Fruit fly (Drosophila melanogaster) whole organism, embryonic: Measurements from ENCODE around the gene dgt2.

Experiments
- Bdp1 ChIP-seq: fragments of 200-800 bp; sonication (Bioruptor generic); optimal IDR thresholded peaks from 3 replicates; lab custom pipeline; 2016; ENCODE audit warnings: missing biosample characterization, missing genetic modification characterization
- CG11085 ChIP-seq: fragments of 200-800 bp; sonication (Bioruptor generic); IDR thresholded peaks from 2 replicates; pipeline ENCODE4 v1.3.6; 2022; ENCODE audit warnings: missing biosample characterization, missing genetic modification characterization
- CG11398 ChIP-seq: fragments of 200-800 bp; sonication (Bioruptor generic); optimal IDR thresholded peaks from 2 replicates; lab custom pipeline; 2016; ENCODE audit warnings: missing biosample characterization, missing genetic modification characterization
- CG11723 ChIP-seq: fragments of 200-800 bp; sonication (Bioruptor generic); optimal IDR thresholded peaks from 2 replicates; lab custom pipeline; 2017; ENCODE audit warnings: missing biosample characterization, mild to moderate bottlenecking, missing genetic modification characterization
- CG12236 ChIP-seq: fragments of 200-800 bp; sonication (Bioruptor generic); optimal IDR thresholded peaks from 2 replicates; lab custom pipeline; 2016; ENCODE audit warnings: missing biosample characterization, missing genetic modification characterization
- CG14965 ChIP-seq: fragments of 200-800 bp; sonication (Bioruptor generic); optimal IDR thresholded peaks from 2 replicates; lab custom pipeline; 2016; ENCODE audit warnings: missing biosample characterization, missing genetic modification characterization, borderline replicate concordance
- CG15601 ChIP-seq: fragments of 200-800 bp; sonication (Bioruptor generic); optimal IDR thresholded peaks from 3 replicates; lab custom pipeline; 2019; ENCODE audit warnings: missing biosample characterization, mild to moderate bottlenecking, missing genetic modification characterization, moderate library complexity
- CG16779 ChIP-seq: fragments of 200-800 bp; sonication (Bioruptor generic); IDR thresholded peaks from 2 replicates; pipeline ENCODE4 v1.3.6; 2022; ENCODE audit warnings: missing biosample characterization, missing genetic modification characterization
- CG16813 ChIP-seq: fragments of 200-800 bp; sonication (Bioruptor generic); IDR thresholded peaks from 3 replicates; pipeline ENCODE4 v1.3.6; 2022; ENCODE audit warnings: missing biosample characterization, missing genetic modification characterization; ENCODE audit not compliant: partially characterized antibody
- CG16863 ChIP-seq: fragments of 200-800 bp; sonication (Bioruptor generic); optimal IDR thresholded peaks from 3 replicates; lab custom pipeline; 2016; ENCODE audit warnings: missing biosample characterization, missing genetic modification characterization
- CG17612 ChIP-seq: fragments of 200-800 bp; sonication (Bioruptor generic); IDR thresholded peaks from 2 replicates; pipeline ENCODE4 v1.3.6; 2022; ENCODE audit warnings: missing biosample characterization, missing genetic modification characterization
- CG2875 ChIP-seq: fragments of 200-800 bp; sonication (Bioruptor generic); optimal IDR thresholded peaks from 2 replicates; lab custom pipeline; 2017; ENCODE audit warnings: missing biosample characterization, mild to moderate bottlenecking, missing genetic modification characterization, missing genetic modification reagents
- CG3281 ChIP-seq: fragments of 200-800 bp; sonication (Bioruptor generic); optimal IDR thresholded peaks from 3 replicates; lab custom pipeline; 2017; ENCODE audit warnings: missing biosample characterization, mild to moderate bottlenecking, missing genetic modification characterization
- CG33213 ChIP-seq: fragments of 200-800 bp; sonication (Bioruptor generic); optimal IDR thresholded peaks from 3 replicates; lab custom pipeline; 2016; ENCODE audit warnings: missing biosample characterization, missing genetic modification characterization
- CG3407 ChIP-seq: fragments of 200-800 bp; sonication (Bioruptor generic); optimal IDR thresholded peaks from 2 replicates; lab custom pipeline; 2018; ENCODE audit warnings: missing biosample characterization, mild to moderate bottlenecking, missing genetic modification characterization
- CG34376 ChIP-seq: fragments of 200-800 bp; sonication (Bioruptor generic); optimal IDR thresholded peaks from 2 replicates; lab custom pipeline; 2018; ENCODE audit warnings: missing biosample characterization, mild to moderate bottlenecking, missing genetic modification characterization
- CG4282 ChIP-seq: fragments of 200-800 bp; sonication (Bioruptor generic); optimal IDR thresholded peaks from 2 replicates; lab custom pipeline; 2016; ENCODE audit warnings: missing biosample characterization, missing genetic modification characterization
- CG5180 ChIP-seq: fragments of 200-800 bp; sonication (Bioruptor generic); optimal IDR thresholded peaks from 3 replicates; lab custom pipeline; 2017; ENCODE audit warnings: missing biosample characterization, missing genetic modification characterization, mild to moderate bottlenecking, moderate library complexity, missing genetic modification reagents
- CG6654 ChIP-seq: fragments of 200-800 bp; sonication (Bioruptor generic); optimal IDR thresholded peaks from 2 replicates; lab custom pipeline; 2017; ENCODE audit warnings: missing biosample characterization, mild to moderate bottlenecking, missing genetic modification characterization
- CG8359 ChIP-seq: fragments of 200-800 bp; sonication (Bioruptor generic); optimal IDR thresholded peaks from 2 replicates; lab custom pipeline; 2017; ENCODE audit warnings: missing biosample characterization, mild to moderate bottlenecking, missing genetic modification characterization, borderline replicate concordance
- CG9437 ChIP-seq: fragments of 200-800 bp; sonication (Bioruptor generic); optimal IDR thresholded peaks from 2 replicates; lab custom pipeline; 2018; ENCODE audit warnings: missing biosample characterization, mild to moderate bottlenecking, missing genetic modification characterization
- Camta ChIP-seq: fragments of 200-800 bp; sonication (Bioruptor generic); optimal IDR thresholded peaks from 2 replicates; lab custom pipeline; 2016; ENCODE audit warnings: missing biosample characterization, missing genetic modification characterization
- Fer3 ChIP-seq: fragments of 200-800 bp; sonication (Bioruptor generic); optimal IDR thresholded peaks from 2 replicates; lab custom pipeline; 2018; ENCODE audit warnings: missing biosample characterization, mild to moderate bottlenecking, missing genetic modification characterization, moderate library complexity
- H2.0 ChIP-seq: fragments of 200-800 bp; sonication (Bioruptor generic); IDR thresholded peaks from 2 replicates; pipeline ENCODE4 v1.3.6; 2022; ENCODE audit warnings: missing biosample characterization, missing genetic modification characterization
- HHEX ChIP-seq: fragments of 200-800 bp; sonication (Bioruptor generic); optimal IDR thresholded peaks from 3 replicates; lab custom pipeline; 2017; ENCODE audit warnings: missing biosample characterization, mild to moderate bottlenecking, missing genetic modification characterization, missing genetic modification reagents
- Hey ChIP-seq: fragments of 200-800 bp; sonication (Bioruptor generic); optimal IDR thresholded peaks from 3 replicates; lab custom pipeline; 2018; ENCODE audit warnings: missing biosample characterization, mild to moderate bottlenecking, missing genetic modification characterization
- Med ChIP-seq: fragments of 200-800 bp; sonication (Bioruptor generic); peaks from one replicate; lab custom pipeline; 2016; ENCODE audit warnings: missing biosample characterization, missing genetic modification characterization, mild to moderate bottlenecking, inconsistent platforms, moderate library complexity
- NC2β ChIP-seq: fragments of 200-800 bp; sonication (Bioruptor generic); optimal IDR thresholded peaks from 2 replicates; lab custom pipeline; 2016; ENCODE audit warnings: missing biosample characterization, missing genetic modification characterization
- Neu2 ChIP-seq: fragments of 200-800 bp; sonication (Bioruptor generic); optimal IDR thresholded peaks from 3 replicates; lab custom pipeline; 2016; ENCODE audit warnings: missing biosample characterization, missing genetic modification characterization, borderline replicate concordance
- Pdp1 ChIP-seq, 2 experiments: fragments of 200-800 bp; sonication (Bioruptor generic); optimal IDR thresholded peaks; 3 replicates each; lab custom pipeline; 2016; ENCODE audit warnings: missing biosample characterization in 2 of 2, missing genetic modification characterization in 2 of 2, mild to moderate bottlenecking in 1 of 2, moderate library complexity in 1 of 2
- Side ChIP-seq: fragments of 200-800 bp; sonication (Bioruptor generic); optimal IDR thresholded peaks from 2 replicates; lab custom pipeline; 2016; ENCODE audit warnings: missing biosample characterization, missing genetic modification characterization
- Trl ChIP-seq, 3 experiments: fragments of >200 bp in 2 of 3; fragments of 200-800 bp in 1 of 3; sonication (Bioruptor generic) in 1 of 3; optimal IDR thresholded peaks; 2 replicates in 1 of 3; 3 replicates in 2 of 3; lab custom pipeline; 2016 to 2017; ENCODE audit warnings: missing biosample characterization in 1 of 3, missing genetic modification characterization in 1 of 3
- Vsx1 ChIP-seq: fragments of 200-800 bp; sonication (Bioruptor generic); optimal IDR thresholded peaks from 2 replicates; lab custom pipeline; 2017; ENCODE audit warnings: missing biosample characterization, mild to moderate bottlenecking, missing genetic modification characterization, missing genetic modification reagents
- al ChIP-seq: fragments of 200-800 bp; sonication (Bioruptor generic); IDR thresholded peaks from 2 replicates; pipeline ENCODE4 v1.3.6; 2022; ENCODE audit warnings: missing biosample characterization, missing genetic modification characterization
- ara ChIP-seq: fragments of 200-800 bp; sonication (Bioruptor generic); IDR thresholded peaks from 2 replicates; pipeline ENCODE4 v1.3.6; 2022; ENCODE audit warnings: missing biosample characterization, missing genetic modification characterization
- bowl ChIP-seq: fragments of 200-800 bp; sonication (Bioruptor generic); IDR thresholded peaks from 2 replicates; pipeline ENCODE4 v1.3.6; 2022; ENCODE audit warnings: missing biosample characterization, missing genetic modification characterization
- chinmo ChIP-seq: fragments of 200-800 bp; sonication (Bioruptor generic); IDR thresholded peaks from 4 replicates; pipeline ENCODE4 v1.3.6; 2022; ENCODE audit warnings: missing biosample characterization, missing genetic modification characterization; ENCODE audit not compliant: partially characterized antibody
- disco-r ChIP-seq: fragments of 200-800 bp; sonication (Bioruptor generic); optimal IDR thresholded peaks from 2 replicates; lab custom pipeline; 2016; ENCODE audit warnings: missing biosample characterization, missing genetic modification characterization
- exex ChIP-seq: fragments of 200-800 bp; sonication (Bioruptor generic); optimal IDR thresholded peaks from 4 replicates; lab custom pipeline; 2018; ENCODE audit warnings: missing biosample characterization, mild to moderate bottlenecking, missing genetic modification characterization, moderate library complexity
- grau ChIP-seq: fragments of 200-800 bp; optimal IDR thresholded peaks from 3 replicates; lab custom pipeline; 2019; ENCODE audit warnings: missing biosample characterization, mild to moderate bottlenecking, missing genetic modification characterization, moderate library complexity
- grn ChIP-seq: fragments of 200-800 bp; sonication (Bioruptor generic); optimal IDR thresholded peaks from 3 replicates; lab custom pipeline; 2017; ENCODE audit warnings: missing biosample characterization, missing genetic modification characterization
- jing ChIP-seq: fragments of 200-800 bp; sonication (Bioruptor generic); optimal IDR thresholded peaks from 2 replicates; lab custom pipeline; 2018; ENCODE audit warnings: missing biosample characterization, mild to moderate bottlenecking, missing genetic modification characterization
- nerfin-2 ChIP-seq: fragments of 200-800 bp; sonication (Bioruptor generic); IDR thresholded peaks from 2 replicates; pipeline ENCODE4 v1.3.6; 2022; ENCODE audit warnings: missing biosample characterization, missing genetic modification characterization; ENCODE audit not compliant: partially characterized antibody
- oc ChIP-seq: fragments of 200-800 bp; sonication (Bioruptor generic); optimal IDR thresholded peaks from 2 replicates; lab custom pipeline; 2018; ENCODE audit warnings: missing biosample characterization, mild to moderate bottlenecking, missing genetic modification characterization, moderate library complexity
- pros ChIP-seq: fragments of 200-800 bp; sonication (Bioruptor generic); optimal IDR thresholded peaks from 3 replicates; lab custom pipeline; 2019; ENCODE audit warnings: missing biosample characterization, mild to moderate bottlenecking, missing genetic modification characterization, moderate library complexity
- run ChIP-seq: fragments of 200-800 bp; sonication (Bioruptor generic); optimal IDR thresholded peaks from 3 replicates; lab custom pipeline; 2018; ENCODE audit warnings: missing biosample characterization, mild to moderate bottlenecking, missing genetic modification characterization
- sd ChIP-seq: fragments of 200-800 bp; sonication (Bioruptor generic); optimal IDR thresholded peaks from 3 replicates; lab custom pipeline; 2018; ENCODE audit warnings: missing biosample characterization, mild to moderate bottlenecking, missing genetic modification characterization, moderate library complexity
- sens ChIP-seq: fragments of 200-800 bp; sonication (Bioruptor generic); peaks from one replicate; lab custom pipeline; 2016; ENCODE audit warnings: missing biosample characterization, missing genetic modification characterization
- seq ChIP-seq: fragments of 200-800 bp; sonication (Bioruptor generic); IDR thresholded peaks from 2 replicates; pipeline ENCODE4 v1.3.6; 2022; ENCODE audit warnings: missing biosample characterization, missing genetic modification characterization
- sug ChIP-seq: fragments of 200-800 bp; optimal IDR thresholded peaks from 2 replicates; lab custom pipeline; 2019; ENCODE audit warnings: missing biosample characterization, mild to moderate bottlenecking, missing genetic modification characterization, moderate library complexity

Gene dgt2

dm6 chr2L:12029594-12030197 lies 40.0 kb downstream of the dgt2 start:
- TF ChIP-seq CG9437 (GFP tag; lab: Kevin White, UChicago) (no peak), CG2875 (GFP tag; lab: Kevin White, UChicago) (no peak), H2.0 (GFP tag; lab: Robert Waterston, UW) (no peak), Side (GFP tag; lab: Kevin White, UChicago) (no peak), CG11085 (GFP tag; lab: Robert Waterston, UW) (no peak), CG6654 (no peak), run (tag; lab: Kevin White, UChicago) (no peak), CG17612 (GFP tag; lab: Robert Waterston, UW) (no peak), exex (tag; lab: Kevin White, UChicago) (peak; percentile 93), ara (GFP tag; lab: Robert Waterston, UW) (no peak), sd (tag; lab: Kevin White, UChicago) (peak; percentile 88), CG11398 (GFP tag; lab: Kevin White, UChicago) (no peak), CG16779 (GFP tag; lab: Robert Waterston, UW) (no peak), Hey (peak; percentile 7), jing (no peak), CG12236 (GFP tag; lab: Kevin White, UChicago) (no peak), CG4282 (GFP tag; lab: Kevin White, UChicago) (no peak), oc (tag; lab: Kevin White, UChicago) (no peak), sens (GFP tag; lab: Kevin White, UChicago) (peak; percentile 33), disco-r (no peak), CG11723 (GFP tag; lab: Kevin White, UChicago) (no peak), CG15601 (no peak), CG8359 (GFP tag; lab: Kevin White, UChicago) (no peak), Fer3 (tag; lab: Kevin White, UChicago) (no peak), CG16813 (GFP tag; lab: Robert Waterston, UW) (no peak), sug (tag; lab: Kevin White, UChicago) (peak; percentile 82), bowl (GFP tag; lab: Robert Waterston, UW) (no peak), Med (GFP tag; lab: Kevin White, UChicago) (peak; percentile 45), NC2β (no peak), CG34376 (GFP tag; lab: Kevin White, UChicago) (peak; percentile 69), grn (GFP tag; lab: Kevin White, UChicago) (peak; percentile 69), chinmo (0 out of 4 replicates have a peak, but pooled peaks have one; percentile 55), Vsx1 (GFP tag; lab: Kevin White, UChicago) (peak; percentile 25), CG5180 (GFP tag; lab: Kevin White, UChicago) (no peak), pros (GFP tag; lab: Kevin White, UChicago) (no peak), Camta (GFP tag; lab: Kevin White, UChicago) (no peak), Trl (optimal IDR thresholded peaks at IDR 0.05; lab: Kevin White, UChicago) (no peak), Trl (GFP tag; optimal IDR thresholded peaks at IDR 0.05; lab: Kevin White, UChicago) (no peak), HHEX (GFP tag; lab: Kevin White, UChicago) (no peak), Bdp1 (no peak), CG3407 (GFP tag; lab: Kevin White, UChicago) (no peak), CG16863 (GFP tag; lab: Kevin White, UChicago) (no peak), Pdp1 (GFP tag; optimal IDR thresholded peaks at IDR 0.05; lab: Kevin White, UChicago) (no peak), CG3281 (GFP tag; lab: Kevin White, UChicago) (no peak), CG14965 (GFP tag; lab: Kevin White, UChicago) (no peak), CG33213 (no peak), seq (no peak), grau (tag; lab: Kevin White, UChicago) (peak; percentile 2), Neu2 (GFP tag; lab: Kevin White, UChicago) (no peak), al (GFP tag; lab: Robert Waterston, UW) (no peak), nerfin-2 (GFP tag; lab: Robert Waterston, UW) (no peak)
